Worm (Caenorhabditis elegans): ENCODE results near the gene ztf-28.

ztf-28 gene

ce11 chrV:2139918-2140317 is 49.4 kb downstream of the ztf-28 start, which contains the start of gene F22F7.7:
Gene F22F7.7, minus strand, starts transcription at chrV:2140042.
- TF ChIP-seq mls-2 (tag; optimal IDR thresholded peaks at IDR 0.05) = no peak
- no peak for TF ChIP-seq mab-5 (tag; optimal IDR thresholded peaks at IDR 0.05)
- TF ChIP-seq lsy-2 (tag; optimal IDR thresholded peaks at IDR 0.05) = no peak
- no peak for TF ChIP-seq elt-3 (tag; optimal IDR thresholded peaks at IDR 0.05)
- no peak for TF ChIP-seq blmp-1 (tag; optimal IDR thresholded peaks at IDR 0.05)
- no peak for TF ChIP-seq unc-39 (tag; optimal IDR thresholded peaks at IDR 0.05)
- no peak for TF ChIP-seq mep-1 (tag; optimal IDR thresholded peaks at IDR 0.05)
- no peak for TF ChIP-seq flh-1 (GFP tag; optimal IDR thresholded peaks at IDR 0.05)
- no peak for TF ChIP-seq bed-3 (GFP tag; optimal IDR thresholded peaks at IDR 0.05)
- no peak for TF ChIP-seq nhr-237 (tag; optimal IDR thresholded peaks at IDR 0.05)
- TF ChIP-seq M03D4.4 (tag; optimal IDR thresholded peaks at IDR 0.05) = no peak
- TF ChIP-seq snpc-4 (tag; optimal IDR thresholded peaks at IDR 0.05) = no peak
- no peak for TF ChIP-seq ceh-39 (tag; optimal IDR thresholded peaks at IDR 0.05)
- no peak for TF ChIP-seq elt-1 (tag; optimal IDR thresholded peaks at IDR 0.05; ENCODE audit: borderline replicate concordance, insufficient read depth)
- TF ChIP-seq sptf-1 (tag; optimal IDR thresholded peaks at IDR 0.05) = no peak
- TF ChIP-seq unc-120 (tag; optimal IDR thresholded peaks at IDR 0.05; ENCODE audit: poor library complexity, severe bottlenecking) = no peak

Measured in whole organism, mixed stage, embryonic.